Fruit fly (Drosophila melanogaster) whole organism, embryonic: ENCODE measurements around the gene CG13074.

Source experiments
- Bdp1 ChIP-seq: fragments of 200-800 bp; sonication (Bioruptor generic); optimal IDR thresholded peaks from 3 replicates; lab custom pipeline; 2016; ENCODE audit warnings: missing biosample characterization, missing genetic modification characterization
- CG11085 ChIP-seq: fragments of 200-800 bp; sonication (Bioruptor generic); IDR thresholded peaks from 2 replicates; pipeline ENCODE4 v1.3.6; 2022; ENCODE audit warnings: missing biosample characterization, missing genetic modification characterization
- CG17912 ChIP-seq: fragments of 200-800 bp; sonication (Bioruptor generic); optimal IDR thresholded peaks from 2 replicates; lab custom pipeline; 2018; ENCODE audit warnings: missing biosample characterization, mild to moderate bottlenecking, missing genetic modification characterization
- CG7372 ChIP-seq: fragments of 200-800 bp; sonication (Bioruptor generic); IDR thresholded peaks from 2 replicates; pipeline ENCODE4 v1.3.6; 2022; ENCODE audit warnings: missing biosample characterization, missing genetic modification characterization
- CG9609 ChIP-seq: fragments of 200-800 bp; sonication (Bioruptor generic); optimal IDR thresholded peaks from 3 replicates; lab custom pipeline; 2016; ENCODE audit warnings: missing biosample characterization, missing genetic modification characterization
- Elba2 ChIP-seq: fragments of 200-800 bp; sonication (Bioruptor generic); optimal IDR thresholded peaks from 3 replicates; lab custom pipeline; 2016; ENCODE audit warnings: missing biosample characterization, missing genetic modification characterization
- Hey ChIP-seq: fragments of 200-800 bp; sonication (Bioruptor generic); optimal IDR thresholded peaks from 3 replicates; lab custom pipeline; 2018; ENCODE audit warnings: missing biosample characterization, mild to moderate bottlenecking, missing genetic modification characterization
- Opbp ChIP-seq: fragments of 200-800 bp; sonication (Bioruptor generic); IDR thresholded peaks from 3 replicates; pipeline ENCODE4 v1.3.6; 2022; ENCODE audit warnings: missing biosample characterization, missing genetic modification characterization; ENCODE audit not compliant: partially characterized antibody
- bsh ChIP-seq, 2 experiments: fragments of 200-800 bp; sonication (Bioruptor generic); optimal IDR thresholded peaks; 2 replicates each; lab custom pipeline; 2017 to 2018; ENCODE audit warnings: mild to moderate bottlenecking in 2 of 2, missing biosample characterization in 2 of 2, missing genetic modification characterization in 2 of 2, moderate library complexity in 1 of 2
- crc ChIP-seq: fragments of 200-800 bp; sonication (Bioruptor generic); optimal IDR thresholded peaks from 2 replicates; lab custom pipeline; 2016; ENCODE audit warnings: missing biosample characterization, missing genetic modification characterization
- nau ChIP-seq: fragments of 200-800 bp; sonication (Bioruptor generic); optimal IDR thresholded peaks from 3 replicates; lab custom pipeline; 2017; ENCODE audit warnings: missing biosample characterization, mild to moderate bottlenecking, missing genetic modification characterization, missing genetic modification reagents
- odd ChIP-seq: fragments of 200-800 bp; sonication (Bioruptor generic); optimal IDR thresholded peaks from 2 replicates; lab custom pipeline; 2017; ENCODE audit warnings: missing biosample characterization, mild to moderate bottlenecking, missing genetic modification characterization
- slbo ChIP-seq: fragments of 200-800 bp; sonication (Bioruptor generic); IDR thresholded peaks from 2 replicates; pipeline ENCODE4 v1.3.6; 2022; ENCODE audit warnings: missing biosample characterization, missing genetic modification characterization

DNA sequence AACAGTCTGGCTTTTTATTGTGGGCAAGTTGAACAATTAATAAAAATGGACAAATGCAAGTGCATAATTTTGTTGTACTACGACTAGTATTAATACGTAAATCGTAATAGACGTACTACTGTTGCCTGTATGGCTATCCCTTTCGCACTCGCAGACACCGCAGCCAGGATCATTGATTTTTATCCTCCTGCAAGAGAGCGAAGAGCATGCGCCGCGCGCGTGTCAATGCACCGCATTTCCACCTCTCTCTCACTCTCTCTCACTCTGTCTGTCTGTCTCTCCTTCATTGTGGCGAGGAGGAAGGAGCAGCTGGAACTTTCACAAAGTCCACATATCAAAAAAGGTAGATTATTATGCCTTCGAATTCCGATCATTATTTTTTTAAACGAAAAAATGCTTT lies 50.2 kb downstream of the CG13074 start:
- TF ChIP-seq CG17912 (GFP tag; lab: Kevin White, UChicago), result no peak
- no peak for TF ChIP-seq bsh (GFP tag; optimal IDR thresholded peaks at IDR 0.05; lab: Kevin White, UChicago)
- no peak for TF ChIP-seq crc (GFP tag; lab: Kevin White, UChicago)
- TF ChIP-seq odd, result no peak
- TF ChIP-seq Hey, result no peak
- no peak for TF ChIP-seq CG7372 (GFP tag; lab: Robert Waterston, UW)
- TF ChIP-seq Opbp (GFP tag; lab: Robert Waterston, UW), result no peak
- TF ChIP-seq CG9609 (GFP tag; lab: Kevin White, UChicago), result no peak
- no peak for TF ChIP-seq Elba2
- TF ChIP-seq nau (GFP tag; lab: Kevin White, UChicago), result no peak
- no peak for TF ChIP-seq slbo
- TF ChIP-seq CG11085 (GFP tag; lab: Robert Waterston, UW), result no peak
- TF ChIP-seq Bdp1 (GFP tag; lab: Kevin White, UChicago), result no peak
